Fruit fly (Drosophila melanogaster): Measurements from ENCODE around the gene CG32260.

Gene CG32260

dm6 chr3L:4142064-4142463, at the start of gene CG32260:
Gene CG32260, plus strand, starts transcription at chr3L:4142364.
- TF ChIP-seq usp (GFP tag; optimal IDR thresholded peaks at IDR 0.05): no peak
- no peak for TF ChIP-seq pan (optimal IDR thresholded peaks at IDR 0.05)
- no peak for TF ChIP-seq psq (optimal IDR thresholded peaks at IDR 0.05)
- TF ChIP-seq EcR (GFP tag; optimal IDR thresholded peaks at IDR 0.05): no peak

- TF ChIP-seq EcR (GFP tag; optimal IDR thresholded peaks at IDR 0.05): no peak
These were observed 49.4 kb upstream of the CG32260 start, which contains the start of gene CG14990 for dm6 chr3L:4092705-4093257. Gene CG14990, plus strand, starts transcription at chr3L:4093207.

DNA sequence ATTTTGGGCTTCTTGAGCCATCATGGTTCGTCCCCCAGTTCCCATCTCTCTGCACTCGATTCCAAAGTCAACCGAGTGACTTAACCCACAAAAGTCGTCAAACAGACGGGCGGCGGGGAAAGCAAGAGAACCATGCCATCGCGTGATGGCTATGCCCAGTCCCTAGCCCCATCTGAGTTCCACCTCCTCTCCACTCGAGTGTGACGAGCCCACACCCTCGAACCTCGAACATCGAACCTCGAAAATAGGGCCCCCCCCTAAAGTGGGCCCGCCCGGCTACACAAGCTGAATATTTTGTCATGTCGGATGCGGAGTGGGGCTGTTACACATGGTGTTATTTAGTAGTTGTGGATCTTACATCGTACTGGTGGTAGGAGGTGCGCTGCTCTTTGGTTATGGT, 45.6 kb upstream of the CG32260 start:
- TF ChIP-seq CG8478 (optimal IDR thresholded peaks at IDR 0.05) (no peak), EcR (GFP tag; optimal IDR thresholded peaks at IDR 0.05) (no peak), usp (GFP tag; optimal IDR thresholded peaks at IDR 0.05) (no peak), pan (optimal IDR thresholded peaks at IDR 0.05) (no peak), Dll (optimal IDR thresholded peaks at IDR 0.05) (no peak), psq (optimal IDR thresholded peaks at IDR 0.05) (no peak)

DNA sequence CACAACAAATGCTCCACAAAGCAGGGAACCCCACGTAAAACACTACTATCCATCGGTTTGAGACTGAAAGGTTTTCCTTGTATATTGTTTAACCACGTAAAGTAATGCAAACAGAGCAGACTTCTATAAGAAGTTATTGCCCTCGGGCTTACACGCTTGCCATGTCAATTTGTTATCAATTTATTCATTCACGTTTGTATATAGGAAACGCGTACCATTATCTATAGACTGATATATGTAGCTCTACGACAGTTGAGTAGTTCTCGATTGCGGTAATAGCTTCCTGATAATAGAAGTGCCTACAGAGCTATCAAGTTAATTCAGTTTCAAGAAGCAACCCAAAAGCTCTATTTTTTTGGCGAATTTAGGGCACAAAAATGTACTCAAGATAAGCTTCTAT, 43.0 kb upstream of the CG32260 start:
- TF ChIP-seq Dll (optimal IDR thresholded peaks at IDR 0.05): no peak
- TF ChIP-seq EcR (GFP tag; optimal IDR thresholded peaks at IDR 0.05): peak in 1 of 2 experiments; percentile 29

dm6 chr3L:4102496-4103257, 39.5 kb upstream of the CG32260 start, which contains the start of gene CG14995:
Gene CG14995, minus strand, starts transcription at chr3L:4103256.
- TF ChIP-seq pan (optimal IDR thresholded peaks at IDR 0.05) (no peak), usp (GFP tag; optimal IDR thresholded peaks at IDR 0.05) (no peak), Dll (optimal IDR thresholded peaks at IDR 0.05) (no peak), CG8478 (optimal IDR thresholded peaks at IDR 0.05) (no peak), psq (optimal IDR thresholded peaks at IDR 0.05) (peak; percentile 74)

- TF ChIP-seq pan (optimal IDR thresholded peaks at IDR 0.05) (no peak), EcR (GFP tag; optimal IDR thresholded peaks at IDR 0.05) (no peak)
These were observed 38.6 kb upstream of the CG32260 start, which contains the start of gene Fit1 for dm6 chr3L:4103258-4104247. Gene Fit1, plus strand, starts transcription at chr3L:4103564.

- TF ChIP-seq psq (optimal IDR thresholded peaks at IDR 0.05) (no peak), Dll (optimal IDR thresholded peaks at IDR 0.05) (no peak), usp (GFP tag; optimal IDR thresholded peaks at IDR 0.05) (no peak), pan (optimal IDR thresholded peaks at IDR 0.05) (no peak), CG8478 (optimal IDR thresholded peaks at IDR 0.05) (no peak), EcR (GFP tag; optimal IDR thresholded peaks at IDR 0.05) (no peak)
These were observed 35.0 kb upstream of the CG32260 start for dm6 chr3L:4107120-4107519.

DNA sequence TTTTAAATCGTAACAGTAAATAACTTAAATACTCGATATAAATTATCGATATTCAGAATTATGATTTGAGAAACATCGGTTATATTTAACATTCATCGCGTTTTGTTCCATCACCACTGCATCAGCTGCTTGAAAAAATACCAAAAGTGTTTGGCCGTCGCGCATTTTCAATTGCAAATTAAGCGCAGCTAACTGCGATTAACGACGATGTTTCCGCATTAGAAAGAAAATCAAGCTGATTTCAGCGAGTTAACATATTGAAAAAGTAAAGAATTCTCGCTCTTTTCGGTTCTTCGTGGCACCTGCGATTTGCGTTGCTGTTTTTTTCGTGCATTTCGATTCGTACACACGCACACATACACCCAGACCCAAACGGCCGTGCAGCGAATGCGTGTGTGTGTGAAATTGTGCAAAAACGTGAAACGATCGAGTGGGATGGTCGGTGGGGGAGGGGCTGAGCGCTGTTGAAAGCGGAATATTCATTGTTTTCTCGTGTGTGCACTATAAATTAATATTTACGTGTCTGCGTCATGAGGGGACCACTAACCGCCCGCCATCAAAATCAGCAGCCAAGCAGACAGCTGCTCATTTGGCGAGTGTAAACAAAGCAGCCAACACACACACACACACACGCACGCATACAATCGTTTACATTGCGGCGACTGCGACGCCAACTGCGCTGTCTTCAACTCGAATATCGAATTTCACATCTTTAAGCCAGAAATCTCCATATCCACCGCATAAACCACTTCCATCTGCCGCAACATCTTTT, 33.9 kb upstream of the CG32260 start, which contains the start of gene Ack:
Ack (plus strand) TSS at position 115 of the 772 bp plus-strand sequence.
- peak; percentile 52 for TF ChIP-seq CG8478 (optimal IDR thresholded peaks at IDR 0.05)
- no peak for TF ChIP-seq Dll (optimal IDR thresholded peaks at IDR 0.05)
- no peak for TF ChIP-seq psq (optimal IDR thresholded peaks at IDR 0.05)
- no peak for TF ChIP-seq EcR (GFP tag; optimal IDR thresholded peaks at IDR 0.05)

dm6 chr3L:4108844-4109494, 33.2 kb upstream of the CG32260 start:
- no peak for TF ChIP-seq psq (optimal IDR thresholded peaks at IDR 0.05)
- TF ChIP-seq pan (optimal IDR thresholded peaks at IDR 0.05): no peak
- TF ChIP-seq usp (GFP tag; optimal IDR thresholded peaks at IDR 0.05): no peak
- TF ChIP-seq Dll (optimal IDR thresholded peaks at IDR 0.05): no peak
- TF ChIP-seq CG8478 (optimal IDR thresholded peaks at IDR 0.05): no peak
- no peak for TF ChIP-seq EcR (GFP tag; optimal IDR thresholded peaks at IDR 0.05)

dm6 chr3L:4110212-4110611, 32.0 kb upstream of the CG32260 start:
- TF ChIP-seq CG8478 (optimal IDR thresholded peaks at IDR 0.05): no peak
- no peak for TF ChIP-seq Dll (optimal IDR thresholded peaks at IDR 0.05)
- no peak for TF ChIP-seq pan (optimal IDR thresholded peaks at IDR 0.05)

- TF ChIP-seq Dll (optimal IDR thresholded peaks at IDR 0.05): no peak
- TF ChIP-seq psq (optimal IDR thresholded peaks at IDR 0.05): no peak
- no peak for TF ChIP-seq CG8478 (optimal IDR thresholded peaks at IDR 0.05)
- no peak for TF ChIP-seq pan (optimal IDR thresholded peaks at IDR 0.05)
- TF ChIP-seq usp (GFP tag; optimal IDR thresholded peaks at IDR 0.05): no peak
- no peak for TF ChIP-seq EcR (GFP tag; optimal IDR thresholded peaks at IDR 0.05)
These were observed 28.2 kb upstream of the CG32260 start for dm6 chr3L:4113998-4114397.

All from whole organism.